Fruit fly (Drosophila melanogaster) whole organism, adult: ENCODE results near the gene scpr-B.

Experiments
- CG14711 ChIP-seq: fragments of 200-800 bp; sonication (Bioruptor generic); optimal IDR thresholded peaks from 2 replicates; lab custom pipeline; 2018; ENCODE audit warnings: missing biosample characterization, mild to moderate bottlenecking, missing genetic modification characterization, moderate library complexity
- CG5204 ChIP-seq: fragments of 200-800 bp; sonication (Bioruptor generic); optimal IDR thresholded peaks from 2 replicates; lab custom pipeline; 2016; ENCODE audit warnings: missing biosample characterization, missing genetic modification characterization
- CG7045 ChIP-seq: fragments of 200-800 bp; sonication (Bioruptor generic); optimal IDR thresholded peaks from 2 replicates; lab custom pipeline; 2017; ENCODE audit warnings: missing biosample characterization, mild to moderate bottlenecking, missing genetic modification characterization
- CG7101 ChIP-seq: fragments of 200-800 bp; sonication (Bioruptor generic); optimal IDR thresholded peaks from 2 replicates; lab custom pipeline; 2018; ENCODE audit warnings: missing biosample characterization, mild to moderate bottlenecking, missing genetic modification characterization, moderate library complexity
- Crg-1 ChIP-seq: fragments of 200-800 bp; sonication (Bioruptor generic); optimal IDR thresholded peaks from 2 replicates; lab custom pipeline; 2016; ENCODE audit warnings: missing biosample characterization, missing genetic modification characterization
- Hr96 ChIP-seq: fragments of 200-800 bp; sonication (Bioruptor generic); optimal IDR thresholded peaks from 2 replicates; lab custom pipeline; 2016; ENCODE audit warnings: missing biosample characterization, missing genetic modification characterization
- Mnt ChIP-seq: fragments of 200-800 bp; sonication (Bioruptor generic); optimal IDR thresholded peaks from 2 replicates; lab custom pipeline; 2016; ENCODE audit warnings: missing biosample characterization, mild to moderate bottlenecking, missing genetic modification characterization
- bab1 ChIP-seq: fragments of 200-800 bp; sonication (Bioruptor generic); optimal IDR thresholded peaks from 3 replicates; lab custom pipeline; 2019; ENCODE audit warnings: missing biosample characterization, mild to moderate bottlenecking, missing genetic modification characterization, moderate library complexity
- pad ChIP-seq: fragments of 200-800 bp; sonication (Bioruptor generic); optimal IDR thresholded peaks from 3 replicates; lab custom pipeline; 2017; ENCODE audit warnings: missing biosample characterization, missing genetic modification characterization, mild to moderate bottlenecking, moderate library complexity, missing genetic modification reagents
- tj ChIP-seq: fragments of 200-800 bp; sonication (Bioruptor generic); optimal IDR thresholded peaks from 3 replicates; lab custom pipeline; 2017; ENCODE audit warnings: missing biosample characterization, mild to moderate bottlenecking, missing genetic modification characterization, moderate library complexity
- toe ChIP-seq: fragments of 200-800 bp; sonication (Bioruptor generic); optimal IDR thresholded peaks from 2 replicates; lab custom pipeline; 2016; ENCODE audit warnings: missing biosample characterization, missing genetic modification characterization

DNA sequence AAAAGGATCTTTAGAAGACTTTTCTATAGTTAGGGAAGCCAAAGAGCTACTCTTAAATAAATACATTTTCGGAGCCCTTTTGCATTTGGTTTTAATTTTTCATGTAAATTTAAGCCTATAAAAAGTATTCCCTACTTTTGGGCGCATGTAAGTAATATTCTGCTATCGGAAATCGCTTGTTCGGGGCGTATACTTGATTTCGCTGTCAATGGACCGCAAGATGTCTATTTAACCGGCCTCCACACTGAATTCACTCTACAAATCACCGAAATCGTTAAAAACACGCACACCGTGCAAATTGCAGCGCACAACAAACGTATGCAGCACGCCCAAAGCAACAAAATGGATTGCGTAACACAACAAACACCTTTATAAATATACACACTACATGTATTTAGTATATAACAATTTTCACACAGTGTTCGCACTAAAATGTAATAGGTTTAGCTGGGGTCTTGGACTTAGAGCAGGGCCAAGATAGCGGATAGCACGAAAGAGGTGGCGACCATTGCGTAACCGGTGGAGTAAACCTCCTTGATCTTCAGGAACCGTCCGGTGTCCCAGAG lies 31.9 kb downstream of the scpr-B start:
- TF ChIP-seq Hr96, result no peak
- TF ChIP-seq CG14711 (tag; lab: Kevin White, UChicago), result no peak
- TF ChIP-seq pad, result no peak
- TF ChIP-seq CG7101, result no peak
- TF ChIP-seq bab1, result peak; percentile 48
- TF ChIP-seq Crg-1 (GFP tag; lab: Kevin White, UChicago), result no peak
- TF ChIP-seq toe (GFP tag; lab: Kevin White, UChicago), result no peak
- peak; percentile 18 for TF ChIP-seq Mnt
- no peak for TF ChIP-seq CG7045 (GFP tag; lab: Kevin White, UChicago)
- no peak for TF ChIP-seq CG5204 (GFP tag; lab: Kevin White, UChicago)
- no peak for TF ChIP-seq tj
